Worm (Caenorhabditis elegans): Measurements from ENCODE around the gene lec-9.

- TF ChIP-seq him-1 (tag; optimal IDR thresholded peaks at IDR 0.05) = no peak
- TF ChIP-seq nfya-1 (tag; optimal IDR thresholded peaks at IDR 0.05; ENCODE audit: borderline replicate concordance, insufficient read depth) = no peak
- no peak for TF ChIP-seq egl-44 (GFP tag; IDR thresholded peaks at IDR 0.05)
- no peak for TF ChIP-seq ZK185.1 (tag; optimal IDR thresholded peaks at IDR 0.05; ENCODE audit: poor library complexity, severe bottlenecking)
- TF ChIP-seq mcd-1 (GFP tag; IDR thresholded peaks at IDR 0.05) = no peak
- TF ChIP-seq Y53F4B.3 (GFP tag; IDR thresholded peaks at IDR 0.05) = no peak
- TF ChIP-seq D2030.7 (GFP tag; IDR thresholded peaks at IDR 0.05) = no peak
- no peak for TF ChIP-seq egrh-3 (GFP tag; IDR thresholded peaks at IDR 0.05)
- TF ChIP-seq unc-62 (GFP tag; optimal IDR thresholded peaks at IDR 0.05) = no peak
- TF ChIP-seq unc-130 (GFP tag; optimal IDR thresholded peaks at IDR 0.05) = no peak
- TF ChIP-seq athp-1 (tag; optimal IDR thresholded peaks at IDR 0.05) = no peak
- no peak for TF ChIP-seq tbp1 (GFP tag; optimal IDR thresholded peaks at IDR 0.05)
- no peak for TF ChIP-seq snpc-4 (GFP tag; optimal IDR thresholded peaks at IDR 0.05)
- no peak for TF ChIP-seq snpc-4 (tag; optimal IDR thresholded peaks at IDR 0.05)
Observed at ce11 chrX:17627923-17628322, 27.6 kb downstream of the lec-9 start.
